Worm (Caenorhabditis elegans) whole organism, midembryonic: ENCODE data around the gene srv-15.

Experiments
- T22C8.4 ChIP-seq: fragments of 200-800 bp; sonication (Bioruptor generic); IDR thresholded peaks from 2 replicates; pipeline ENCODE4 v1.3.6; 2022; ENCODE audit warnings: missing genetic modification characterization, missing compliant biosample characterization
- cog-1 ChIP-seq: sonication (generic microtip); optimal IDR thresholded peaks from 2 replicates; lab custom pipeline; 2016; ENCODE audit warnings: missing genetic modification characterization, missing compliant biosample characterization
- flt-1 ChIP-seq: fragments of 200-800 bp; sonication (Bioruptor generic); IDR thresholded peaks from 2 replicates; pipeline ENCODE4 v1.3.6; 2022; ENCODE audit warnings: missing genetic modification characterization, missing compliant biosample characterization
- klf-2 ChIP-seq: fragments of 200-800 bp; sonication (Bioruptor generic); conservative IDR thresholded peaks from 2 replicates; pipeline ENCODE4 v1.3.6; 2022; ENCODE audit warnings: missing genetic modification reagents, missing genetic modification characterization, missing compliant biosample characterization
- med-1 ChIP-seq: sonication (generic microtip); optimal IDR thresholded peaks from 2 replicates; lab custom pipeline; 2017; ENCODE audit warnings: missing genetic modification characterization, mild to moderate bottlenecking, missing compliant biosample characterization, antibody characterized with exemption, missing genetic modification reagents; ENCODE audit not compliant: insufficient read depth
- ref-1 ChIP-seq: fragments of 200-800 bp; sonication (Bioruptor generic); conservative IDR thresholded peaks from 2 replicates; pipeline ENCODE4 v1.3.6; 2022; ENCODE audit warnings: missing genetic modification reagents, missing genetic modification characterization, missing compliant biosample characterization
- tab-1 ChIP-seq: fragments of 200-800 bp; sonication (Bioruptor generic); IDR thresholded peaks from 2 replicates; pipeline ENCODE4 v1.3.6; 2022; ENCODE audit warnings: missing genetic modification characterization, missing compliant biosample characterization
- ztf-23 ChIP-seq: fragments of 200-800 bp; sonication (Bioruptor generic); IDR thresholded peaks from 2 replicates; pipeline ENCODE4 v1.3.6; 2022; ENCODE audit warnings: missing genetic modification reagents, missing genetic modification characterization, missing compliant biosample characterization
- ztf-29 ChIP-seq: fragments of 200-800 bp; sonication (Bioruptor generic); IDR thresholded peaks from 2 replicates; pipeline ENCODE4 v1.3.6; 2022; ENCODE audit warnings: missing genetic modification reagents, missing genetic modification characterization, missing compliant biosample characterization

The srv-15 gene

ce11 chrIV:15949995-15950394 lies 43.6 kb downstream of the srv-15 start:
- no peak for TF ChIP-seq flt-1
- no peak for TF ChIP-seq ztf-29 (GFP tag; lab: Robert Waterston, UW)
- no peak for TF ChIP-seq med-1 (GFP tag; lab: Kevin White, UChicago)
- no peak for TF ChIP-seq ref-1
- TF ChIP-seq ztf-23 (GFP tag; lab: Robert Waterston, UW): no peak
- no peak for TF ChIP-seq tab-1 (GFP tag; lab: Robert Waterston, UW)
- no peak for TF ChIP-seq klf-2 (GFP tag; lab: Robert Waterston, UW)
- no peak for TF ChIP-seq T22C8.4
- no peak for TF ChIP-seq cog-1 (tag; lab: Kevin White, UChicago)

- TF ChIP-seq klf-2 (GFP tag; lab: Robert Waterston, UW) (no peak), ztf-23 (GFP tag; lab: Robert Waterston, UW) (no peak), flt-1 (no peak), ref-1 (no peak), tab-1 (GFP tag; lab: Robert Waterston, UW) (no peak), cog-1 (tag; lab: Kevin White, UChicago) (no peak), med-1 (GFP tag; lab: Kevin White, UChicago) (no peak), T22C8.4 (no peak), ztf-29 (GFP tag; lab: Robert Waterston, UW) (no peak)
Measured at ce11 chrIV:15950838-15951581, 44.6 kb downstream of the srv-15 start, which contains the start of gene ifas-3. Gene ifas-3 (minus strand): TSS chrIV:15950888.

- TF ChIP-seq ref-1 (no peak), T22C8.4 (no peak), tab-1 (GFP tag; lab: Robert Waterston, UW) (no peak), klf-2 (GFP tag; lab: Robert Waterston, UW) (no peak), cog-1 (tag; lab: Kevin White, UChicago) (no peak), flt-1 (no peak), ztf-23 (GFP tag; lab: Robert Waterston, UW) (no peak), med-1 (GFP tag; lab: Kevin White, UChicago) (no peak), ztf-29 (GFP tag; lab: Robert Waterston, UW) (no peak)
Measured at ce11 chrIV:15951640-15952039, 45.3 kb downstream of the srv-15 start, which contains the start of gene Y105C5B.15. Gene Y105C5B.15 (plus strand): TSS chrIV:15951936.

ce11 chrIV:15953689-15954088 lies 47.3 kb downstream of the srv-15 start:
- no peak for TF ChIP-seq ref-1
- no peak for TF ChIP-seq med-1 (GFP tag; lab: Kevin White, UChicago)
- TF ChIP-seq klf-2 (GFP tag; lab: Robert Waterston, UW): no peak
- TF ChIP-seq ztf-23 (GFP tag; lab: Robert Waterston, UW): no peak
- TF ChIP-seq cog-1 (tag; lab: Kevin White, UChicago): no peak
- TF ChIP-seq T22C8.4: no peak
- TF ChIP-seq flt-1: no peak
- TF ChIP-seq ztf-29 (GFP tag; lab: Robert Waterston, UW): no peak
- no peak for TF ChIP-seq tab-1 (GFP tag; lab: Robert Waterston, UW)

- TF ChIP-seq ztf-23 (GFP tag; lab: Robert Waterston, UW) (no peak), T22C8.4 (no peak), cog-1 (tag; lab: Kevin White, UChicago) (no peak), ztf-29 (GFP tag; lab: Robert Waterston, UW) (no peak), ref-1 (no peak), klf-2 (GFP tag; lab: Robert Waterston, UW) (no peak), tab-1 (GFP tag; lab: Robert Waterston, UW) (no peak), flt-1 (no peak), med-1 (GFP tag; lab: Kevin White, UChicago) (no peak)
Measured at ce11 chrIV:15955349-15955748, 49.0 kb downstream of the srv-15 start.
